Fruit fly (Drosophila melanogaster): ENCODE measurements around the gene mil.

The mil gene

dm6 chr3R:27916355-27917019 is 4.2 kb downstream of the mil start, which contains the start of the genes CG5003 and mRpS22 (continued):
- TF ChIP-seq Lpt (GFP tag; optimal IDR thresholded peaks at IDR 0.05) (peak; percentile 11), Sox15 (GFP tag; optimal IDR thresholded peaks at IDR 0.05) (peak; percentile 45), CG3032 (tag; optimal IDR thresholded peaks at IDR 0.05) (peak; percentile 61), Eip93F (GFP tag; optimal IDR thresholded peaks at IDR 0.05) (peak; percentile 6), fd85E (GFP tag; optimal IDR thresholded peaks at IDR 0.05) (no peak), CG6276 (GFP tag; optimal IDR thresholded peaks at IDR 0.05) (no peak), Met (GFP tag; optimal IDR thresholded peaks at IDR 0.05) (peak; percentile 60), Sox102F (GFP tag; optimal IDR thresholded peaks at IDR 0.05) (peak; percentile 46), CG4318 (GFP tag; optimal IDR thresholded peaks at IDR 0.05) (no peak), spab (GFP tag; optimal IDR thresholded peaks at IDR 0.05) (no peak), CG8119 (GFP tag; IDR thresholded peaks at IDR 0.05) (no peak), CG7368 (GFP tag; optimal IDR thresholded peaks at IDR 0.05) (peak; percentile 33), CG6792 (GFP tag; optimal IDR thresholded peaks at IDR 0.05) (peak; percentile 29), pdm3 (GFP tag; optimal IDR thresholded peaks at IDR 0.05) (peak; percentile 56), lz (GFP tag; optimal IDR thresholded peaks at IDR 0.05) (peak; percentile 59), eg (GFP tag; IDR thresholded peaks at IDR 0.05) (0 out of 3 replicates have a peak, but pooled peaks have one; percentile 50), CG31627 (GFP tag; optimal IDR thresholded peaks at IDR 0.05) (peak; percentile 65), topi (GFP tag; optimal IDR thresholded peaks at IDR 0.05) (peak; percentile 59), Ets96B (tag; optimal IDR thresholded peaks at IDR 0.05) (peak; percentile 12), Ets21C (GFP tag; optimal IDR thresholded peaks at IDR 0.05) (peak; percentile 54), CG10631 (GFP tag; optimal IDR thresholded peaks at IDR 0.05) (peak; percentile 79), CG6808 (GFP tag; optimal IDR thresholded peaks at IDR 0.05) (peak; percentile 44), fkh (GFP tag; optimal IDR thresholded peaks at IDR 0.05) (peak; percentile 51), acj6 (GFP tag; optimal IDR thresholded peaks at IDR 0.05) (peak; percentile 58), net (GFP tag; optimal IDR thresholded peaks at IDR 0.05) (peak; percentile 39), dsx (GFP tag; optimal IDR thresholded peaks at IDR 0.05; ENCODE audit: poor library complexity, severe bottlenecking) (no peak), CG15336 (GFP tag; IDR thresholded peaks at IDR 0.05) (no peak), Sox14 (GFP tag; optimal IDR thresholded peaks at IDR 0.05) (peak; percentile 49), ss (GFP tag; optimal IDR thresholded peaks at IDR 0.05) (peak in 1 of 2 experiments; percentile 52)

dm6 chr3R:27919385-27919789 is 7.1 kb downstream of the mil start, which contains the start of gene Boh1:
Gene Boh1, minus strand, starts transcription at chr3R:27919460.
- TF ChIP-seq OdsH (GFP tag; optimal IDR thresholded peaks at IDR 0.05): peak; percentile 29
- no peak for TF ChIP-seq CG1621 (tag; optimal IDR thresholded peaks at IDR 0.05)
- peak; percentile 48 for TF ChIP-seq Met (GFP tag; optimal IDR thresholded peaks at IDR 0.05)
- no peak for TF ChIP-seq vri (GFP tag; optimal IDR thresholded peaks at IDR 0.05)
- TF ChIP-seq CG11902 (GFP tag; optimal IDR thresholded peaks at IDR 0.05): no peak
- TF ChIP-seq CG8632 (GFP tag; optimal IDR thresholded peaks at IDR 0.05): no peak
- no peak for TF ChIP-seq CG6808 (GFP tag; optimal IDR thresholded peaks at IDR 0.05)
- peak; percentile 77 for TF ChIP-seq Eip78C (GFP tag)
- peak; percentile 66 for TF ChIP-seq dsx (GFP tag; optimal IDR thresholded peaks at IDR 0.05; ENCODE audit: poor library complexity, severe bottlenecking)
- TF ChIP-seq salr (GFP tag; optimal IDR thresholded peaks at IDR 0.05): peak in 1 of 2 experiments; percentile 20
- peak; percentile 33 for TF ChIP-seq Smox (GFP tag; optimal IDR thresholded peaks at IDR 0.05)
- TF ChIP-seq CG32006 (GFP tag; optimal IDR thresholded peaks at IDR 0.05): no peak
- peak; percentile 10 for TF ChIP-seq CG34406 (GFP tag; optimal IDR thresholded peaks at IDR 0.05)
- TF ChIP-seq lz (GFP tag; optimal IDR thresholded peaks at IDR 0.05): peak; percentile 19
- TF ChIP-seq CG3919 (GFP tag; optimal IDR thresholded peaks at IDR 0.05): peak; percentile 23
- peak; percentile 32 for TF ChIP-seq topi (GFP tag; optimal IDR thresholded peaks at IDR 0.05)
- TF ChIP-seq eg (GFP tag; IDR thresholded peaks at IDR 0.05): 0 out of 3 replicates have a peak, but pooled peaks have one; percentile 17
- no peak for TF ChIP-seq Gug (GFP tag; IDR thresholded peaks at IDR 0.05)
- no peak for TF ChIP-seq CG11294 (GFP tag; IDR thresholded peaks at IDR 0.05)
- TF ChIP-seq achi (GFP tag; optimal IDR thresholded peaks at IDR 0.05): peak; percentile 79
- TF ChIP-seq CG15336 (GFP tag; IDR thresholded peaks at IDR 0.05): no peak
- TF ChIP-seq CG7368 (GFP tag; optimal IDR thresholded peaks at IDR 0.05): no peak
- TF ChIP-seq Eip75B (GFP tag; optimal IDR thresholded peaks at IDR 0.05): no peak
- no peak for TF ChIP-seq ss (GFP tag; optimal IDR thresholded peaks at IDR 0.05)
- no peak for TF ChIP-seq CG16779 (tag; optimal IDR thresholded peaks at IDR 0.05)
- TF ChIP-seq Hr4 (GFP tag; optimal IDR thresholded peaks at IDR 0.05): no peak
- TF ChIP-seq Sox15 (GFP tag; optimal IDR thresholded peaks at IDR 0.05): no peak
- no peak for TF ChIP-seq CG6276 (GFP tag; optimal IDR thresholded peaks at IDR 0.05)
- TF ChIP-seq fkh (GFP tag; optimal IDR thresholded peaks at IDR 0.05): peak; percentile 38
- no peak for TF ChIP-seq Lpt (GFP tag; optimal IDR thresholded peaks at IDR 0.05)
- TF ChIP-seq CG6163 (GFP tag; IDR thresholded peaks at IDR 0.05): no peak
- TF ChIP-seq Hr38 (GFP tag; optimal IDR thresholded peaks at IDR 0.05): no peak
